Fruit fly (Drosophila melanogaster) whole organism, prepupa: ENCODE measurements around the gene Piezo.

Experiments
- CG10631 ChIP-seq: fragments of 200-800 bp; sonication (Bioruptor generic); optimal IDR thresholded peaks from 2 replicates; lab custom pipeline; 2016; ENCODE audit warnings: missing biosample characterization, missing genetic modification characterization
- CG11762 ChIP-seq: fragments of 200-800 bp; sonication (Bioruptor generic); optimal IDR thresholded peaks from 3 replicates; lab custom pipeline; 2016; ENCODE audit warnings: missing biosample characterization, missing genetic modification characterization; ENCODE audit not compliant: insufficient read depth
- CG11902 ChIP-seq: fragments of 200-800 bp; sonication (Bioruptor generic); optimal IDR thresholded peaks from 3 replicates; lab custom pipeline; 2016; ENCODE audit warnings: missing biosample characterization, missing genetic modification characterization
- CG1621 ChIP-seq: fragments of 200-800 bp; sonication (Bioruptor generic); optimal IDR thresholded peaks from 3 replicates; lab custom pipeline; 2018; ENCODE audit warnings: missing biosample characterization, mild to moderate bottlenecking, missing genetic modification characterization
- CG31627 ChIP-seq: fragments of 200-800 bp; sonication (Bioruptor generic); optimal IDR thresholded peaks from 3 replicates; lab custom pipeline; 2016; ENCODE audit warnings: missing biosample characterization, missing genetic modification characterization
- CG3919 ChIP-seq: fragments of 200-800 bp; sonication (Bioruptor generic); optimal IDR thresholded peaks from 3 replicates; lab custom pipeline; 2016; ENCODE audit warnings: missing biosample characterization, missing genetic modification characterization
- CG4318 ChIP-seq: fragments of 200-800 bp; sonication (Bioruptor generic); optimal IDR thresholded peaks from 3 replicates; lab custom pipeline; 2017; ENCODE audit warnings: missing biosample characterization, mild to moderate bottlenecking, missing genetic modification characterization
- CG6163 ChIP-seq: fragments of 200-800 bp; sonication (Bioruptor generic); IDR thresholded peaks from 3 replicates; pipeline ENCODE4 v1.3.6; 2022; ENCODE audit warnings: missing biosample characterization, missing genetic modification characterization
- CG6276 ChIP-seq: fragments of 200-800 bp; sonication (Bioruptor generic); optimal IDR thresholded peaks from 2 replicates; lab custom pipeline; 2017; ENCODE audit warnings: missing biosample characterization, mild to moderate bottlenecking, missing genetic modification characterization
- CG6808 ChIP-seq: fragments of 200-800 bp; sonication (Bioruptor generic); optimal IDR thresholded peaks from 3 replicates; lab custom pipeline; 2017; ENCODE audit warnings: missing biosample characterization, missing genetic modification characterization, mild to moderate bottlenecking, moderate library complexity, missing genetic modification reagents
- CG6854 ChIP-seq: fragments of 200-800 bp; sonication (Bioruptor generic); optimal IDR thresholded peaks from 2 replicates; lab custom pipeline; 2017; ENCODE audit warnings: missing biosample characterization, mild to moderate bottlenecking, missing genetic modification characterization
- CG8319 ChIP-seq: fragments of 200-800 bp; sonication (Bioruptor generic); optimal IDR thresholded peaks from 3 replicates; lab custom pipeline; 2016; ENCODE audit warnings: missing biosample characterization, missing genetic modification characterization
- Eip75B ChIP-seq: fragments of 200-800 bp; sonication (Bioruptor generic); optimal IDR thresholded peaks from 3 replicates; lab custom pipeline; 2016; ENCODE audit warnings: missing biosample characterization, missing genetic modification characterization
- Eip78C ChIP-seq: fragments of 200-800 bp; sonication (Bioruptor generic); peaks from one replicate; lab custom pipeline; 2016; ENCODE audit warnings: missing biosample characterization, missing genetic modification characterization
- Eip93F ChIP-seq: fragments of 200-800 bp; sonication (Bioruptor generic); optimal IDR thresholded peaks from 2 replicates; lab custom pipeline; 2016; ENCODE audit warnings: missing biosample characterization, mild to moderate bottlenecking, missing genetic modification characterization
- Gug ChIP-seq: fragments of 200-800 bp; sonication (Bioruptor generic); IDR thresholded peaks from 2 replicates; pipeline ENCODE4 v1.3.6; 2022; ENCODE audit warnings: missing biosample characterization, missing genetic modification characterization
- Hr38 ChIP-seq: sonication (Bioruptor generic); optimal IDR thresholded peaks from 2 replicates; lab custom pipeline; 2016; ENCODE audit warnings: missing biosample characterization, missing genetic modification characterization
- Lpt ChIP-seq: fragments of 200-800 bp; sonication (Bioruptor generic); optimal IDR thresholded peaks from 3 replicates; lab custom pipeline; 2016; ENCODE audit warnings: missing biosample characterization, missing genetic modification characterization
- Met ChIP-seq: fragments of 200-800 bp; sonication (Bioruptor generic); optimal IDR thresholded peaks from 3 replicates; lab custom pipeline; 2016; ENCODE audit warnings: missing biosample characterization, missing genetic modification characterization
- Sox15 ChIP-seq: fragments of 200-800 bp; sonication (Bioruptor generic); optimal IDR thresholded peaks from 3 replicates; lab custom pipeline; 2016; ENCODE audit warnings: missing biosample characterization, missing genetic modification characterization
- achi ChIP-seq: fragments of 200-800 bp; sonication (Bioruptor generic); optimal IDR thresholded peaks from 3 replicates; lab custom pipeline; 2016; ENCODE audit warnings: missing biosample characterization, missing genetic modification characterization
- cyc ChIP-seq: fragments of 200-800 bp; sonication (Bioruptor generic); optimal IDR thresholded peaks from 3 replicates; lab custom pipeline; 2016; ENCODE audit warnings: missing biosample characterization, missing genetic modification characterization
- dac ChIP-seq: fragments of 200-800 bp; sonication (Bioruptor generic); optimal IDR thresholded peaks from 2 replicates; lab custom pipeline; 2017; ENCODE audit warnings: missing biosample characterization, mild to moderate bottlenecking, missing genetic modification characterization
- esn ChIP-seq: fragments of 200-800 bp; sonication (Bioruptor generic); optimal IDR thresholded peaks from 2 replicates; lab custom pipeline; 2016; ENCODE audit warnings: missing biosample characterization, mild to moderate bottlenecking, missing genetic modification characterization, moderate library complexity
- ss ChIP-seq, 2 experiments: fragments of 200-800 bp; sonication (Bioruptor generic); optimal IDR thresholded peaks; 2 replicates in 1 of 2; 3 replicates in 1 of 2; lab custom pipeline; 2017 to 2018; ENCODE audit warnings: mild to moderate bottlenecking in 2 of 2, missing biosample characterization in 2 of 2, missing genetic modification characterization in 2 of 2, moderate library complexity in 1 of 2
- svp ChIP-seq: fragments of 200-800 bp; sonication (Bioruptor generic); peaks from one replicate; lab custom pipeline; 2016; ENCODE audit warnings: missing biosample characterization, missing genetic modification characterization
- topi ChIP-seq: fragments of 200-800 bp; sonication (Bioruptor generic); optimal IDR thresholded peaks from 3 replicates; lab custom pipeline; 2016; ENCODE audit warnings: missing biosample characterization, missing genetic modification characterization
- vri ChIP-seq: fragments of 200-800 bp; sonication (Bioruptor generic); optimal IDR thresholded peaks from 3 replicates; lab custom pipeline; 2016; ENCODE audit warnings: missing biosample characterization, mild to moderate bottlenecking, missing genetic modification characterization

Gene Piezo

DNA sequence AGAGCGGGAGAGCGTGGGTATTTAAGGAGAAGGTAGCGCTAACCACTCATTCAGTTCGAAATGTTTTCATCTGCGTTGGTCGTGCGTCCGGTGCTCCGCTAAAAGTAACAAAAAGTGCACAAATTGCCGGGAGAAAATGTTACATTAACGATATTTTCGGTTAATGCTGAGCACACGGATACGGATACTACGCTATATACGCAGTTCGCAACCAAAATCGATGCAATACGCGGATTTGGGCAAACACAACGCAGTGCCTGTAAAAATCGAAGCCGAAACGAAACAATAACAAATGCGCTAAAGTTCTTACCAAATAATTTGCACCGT lies at the start of gene Piezo:
Gene Piezo (plus strand): TSS at position 49 of the 327 bp plus-strand sequence.
- TF ChIP-seq CG3919 (GFP tag; lab: Kevin White, UChicago) (peak; percentile 20), CG11762 (GFP tag; lab: Kevin White, UChicago) (no peak), CG6808 (GFP tag; lab: Kevin White, UChicago) (peak; percentile 50)

dm6 chr2L:8116632-8117193 lies 46.2 kb upstream of the Piezo start:
- TF ChIP-seq CG1621: no peak
- no peak for TF ChIP-seq CG8319 (GFP tag; lab: Kevin White, UChicago)
- no peak for TF ChIP-seq CG31627 (GFP tag; lab: Kevin White, UChicago)
- no peak for TF ChIP-seq CG11902 (GFP tag; lab: Kevin White, UChicago)
- peak; percentile 46 for TF ChIP-seq Eip78C
- TF ChIP-seq Hr38 (GFP tag; lab: Kevin White, UChicago): no peak
- no peak for TF ChIP-seq cyc (GFP tag; lab: Kevin White, UChicago)
- TF ChIP-seq CG10631: no peak

- TF ChIP-seq Gug (GFP tag; lab: Robert Waterston, UW) (no peak), ss (GFP tag; optimal IDR thresholded peaks at IDR 0.05; lab: Kevin White, UChicago) (no peak), achi (GFP tag; lab: Kevin White, UChicago) (peak; percentile 98), topi (GFP tag; lab: Kevin White, UChicago) (no peak), CG6854 (GFP tag; lab: Kevin White, UChicago) (no peak), Lpt (GFP tag; lab: Kevin White, UChicago) (no peak), CG6163 (GFP tag; lab: Robert Waterston, UW) (0 out of 3 replicates have a peak, but pooled peaks have one; percentile 24)
Observed at dm6 chr2L:8123711-8124379, 39.0 kb upstream of the Piezo start, which contains the start of the genes mon2 and CG8673. TSS of gene mon2 (minus strand) at chr2L:8124010. TSS of gene CG8673 (plus strand) at chr2L:8124329.

dm6 chr2L:8126849-8127602 lies 35.8 kb upstream of the Piezo start, which contains the start of the genes CG12375 and CG8668:
TSS of gene CG12375 (minus strand) at chr2L:8126890.
TSS of gene CG8668 (plus strand) at chr2L:8127001.
- TF ChIP-seq CG8319 (GFP tag; lab: Kevin White, UChicago) (no peak), CG1621 (no peak), svp (GFP tag; lab: Kevin White, UChicago) (no peak), Met (GFP tag; lab: Kevin White, UChicago) (no peak), Eip93F (GFP tag; lab: Kevin White, UChicago) (peak; percentile 9), Gug (GFP tag; lab: Robert Waterston, UW) (no peak), esn (GFP tag; lab: Kevin White, UChicago) (peak; percentile 29), Eip78C (peak; percentile 59), CG6854 (GFP tag; lab: Kevin White, UChicago) (peak; percentile 11), CG6163 (GFP tag; lab: Robert Waterston, UW) (0 out of 3 replicates have a peak, but pooled peaks have one; percentile 9), Sox15 (GFP tag; lab: Kevin White, UChicago) (no peak)

DNA sequence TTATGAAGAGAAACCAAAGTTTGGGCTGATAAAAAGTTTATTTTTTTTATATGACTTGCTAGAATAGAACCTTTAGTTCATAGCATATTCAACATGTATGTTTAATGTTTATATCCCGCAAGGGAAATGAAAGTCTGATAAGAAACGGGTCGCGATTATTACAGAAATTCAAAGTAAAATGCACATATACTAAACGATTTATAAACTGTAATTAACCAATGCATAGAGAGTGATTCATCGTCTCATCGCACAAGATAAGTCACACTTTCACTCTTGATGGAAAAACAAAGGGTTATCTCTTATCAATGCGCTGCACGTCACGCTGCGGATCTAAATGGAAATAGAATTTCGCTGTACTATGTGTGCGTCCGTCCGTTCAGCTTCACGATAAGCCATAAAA lies 34.0 kb upstream of the Piezo start:
- TF ChIP-seq CG4318 (no peak), Eip93F (GFP tag; lab: Kevin White, UChicago) (no peak), CG6276 (no peak), dac (no peak), Met (GFP tag; lab: Kevin White, UChicago) (no peak), Eip75B (GFP tag; lab: Kevin White, UChicago) (no peak), vri (no peak)
